Worm (Caenorhabditis elegans) whole organism, L1 larva: ENCODE measurements around the gene lge-1.
A peak's percentile ranks its signal among the peaks of the same experiment; 100 is the strongest.

Experiments
- C34B4.2 ChIP-seq: sonication (generic microtip); optimal IDR thresholded peaks from 2 replicates; lab custom pipeline; 2017; ENCODE audit warnings: mild to moderate bottlenecking, missing genetic modification characterization, missing compliant biosample characterization
- F16B12.6 ChIP-seq: fragments of 150-350 bp; optimal IDR thresholded peaks from 2 replicates; lab custom pipeline; 2014; ENCODE audit warnings: missing biosample characterization, missing genetic modification characterization
- alr-1 ChIP-seq: fragments of 200-800 bp; sonication (Bioruptor generic); optimal IDR thresholded peaks from 2 replicates; lab custom pipeline; 2018; ENCODE audit warnings: borderline replicate concordance, mild to moderate bottlenecking, missing genetic modification characterization, missing compliant biosample characterization
- blmp-1 ChIP-seq: fragments of 150-350 bp; optimal IDR thresholded peaks from 2 replicates; lab custom pipeline; 2014; ENCODE audit warnings: missing biosample characterization, missing genetic modification characterization
- ceh-63 ChIP-seq: fragments of 200-800 bp; sonication (Bioruptor generic); optimal IDR thresholded peaks from 2 replicates; lab custom pipeline; 2018; ENCODE audit warnings: mild to moderate bottlenecking, missing genetic modification characterization, missing compliant biosample characterization
- ceh-82 ChIP-seq, 3 experiments: fragments of 150-350 bp in 1 of 3; sonication (generic microtip) in 2 of 3; optimal IDR thresholded peaks; 2 replicates each; lab custom pipeline; 2014 to 2017; ENCODE audit warnings: missing biosample characterization in 3 of 3, missing genetic modification characterization in 3 of 3
- ceh-90 ChIP-seq: sonication (generic microtip); optimal IDR thresholded peaks from 2 replicates; lab custom pipeline; 2016; ENCODE audit warnings: missing genetic modification characterization, missing compliant biosample characterization
- dpl-1 ChIP-seq, 3 experiments: fragments of 150-350 bp in 2 of 3; sonication (generic microtip) in 1 of 3; optimal IDR thresholded peaks; 2 replicates each; lab custom pipeline; 2014 to 2017; ENCODE audit warnings: missing biosample characterization in 3 of 3, missing genetic modification characterization in 3 of 3, missing genetic modification reagents in 3 of 3
- efl-3 ChIP-seq: fragments of 200-800 bp; sonication (Bioruptor generic); optimal IDR thresholded peaks from 2 replicates; lab custom pipeline; 2018; ENCODE audit warnings: mild to moderate bottlenecking, missing genetic modification characterization, missing compliant biosample characterization
- egl-27 ChIP-seq, 2 experiments: fragments of 150-350 bp in 1 of 2; sonication (generic microtip); optimal IDR thresholded peaks; 3 replicates each; lab custom pipeline; 2017 to 2018; ENCODE audit warnings: missing biosample characterization in 2 of 2, missing genetic modification characterization in 2 of 2, missing genetic modification reagents in 2 of 2
- elt-3 ChIP-seq, 6 experiments: fragments of 150-350 bp in 1 of 6; sonication (generic microtip); optimal IDR thresholded peaks; 2 replicates each; lab custom pipeline; 2017 to 2018; ENCODE audit warnings: missing biosample characterization in 6 of 6, missing genetic modification characterization in 6 of 6, inconsistent platforms in 1 of 6
- fkh-4 ChIP-seq: sonication (generic microtip); optimal IDR thresholded peaks from 2 replicates; lab custom pipeline; 2016; ENCODE audit warnings: missing compliant biosample characterization, missing genetic modification characterization, borderline replicate concordance
- fkh-8 ChIP-seq: sonication (generic microtip); optimal IDR thresholded peaks from 2 replicates; lab custom pipeline; 2016; ENCODE audit warnings: mild to moderate bottlenecking, missing genetic modification characterization, missing compliant biosample characterization
- fos-1 ChIP-seq: fragments of 150-350 bp; optimal IDR thresholded peaks from 2 replicates; lab custom pipeline; 2014; ENCODE audit warnings: missing biosample characterization, missing genetic modification characterization
- hlh-17 ChIP-seq: fragments of 200-800 bp; sonication (Bioruptor generic); optimal IDR thresholded peaks from 2 replicates; lab custom pipeline; 2018; ENCODE audit warnings: missing genetic modification characterization, mild to moderate bottlenecking, missing compliant biosample characterization, moderate library complexity, borderline replicate concordance
- jun-1 ChIP-seq: fragments of 150-350 bp; optimal IDR thresholded peaks from 2 replicates; lab custom pipeline; 2014; ENCODE audit warnings: missing biosample characterization, missing genetic modification reagents, missing genetic modification characterization
- lin-14 ChIP-seq: fragments of 200-800 bp; sonication (Bioruptor generic); optimal IDR thresholded peaks from 2 replicates; lab custom pipeline; 2018; ENCODE audit warnings: mild to moderate bottlenecking, missing genetic modification characterization, moderate library complexity, missing compliant biosample characterization
- lir-3 ChIP-seq: sonication (generic microtip); optimal IDR thresholded peaks from 2 replicates; lab custom pipeline; 2016; ENCODE audit warnings: mild to moderate bottlenecking, missing genetic modification characterization, moderate library complexity, missing compliant biosample characterization; ENCODE audit not compliant: poor library complexity
- lsy-2 ChIP-seq, 2 experiments: fragments of 150-350 bp; optimal IDR thresholded peaks; 2 replicates each; lab custom pipeline; 2014; ENCODE audit warnings: missing biosample characterization in 2 of 2, missing genetic modification characterization in 2 of 2
- mdl-1 ChIP-seq, 2 experiments: fragments of 150-350 bp; optimal IDR thresholded peaks; 2 replicates each; lab custom pipeline; 2014 to 2017; ENCODE audit warnings: missing biosample characterization in 2 of 2, missing genetic modification characterization in 2 of 2, inconsistent platforms in 1 of 2
- mef-2 ChIP-seq: fragments of 150-350 bp; optimal IDR thresholded peaks from 2 replicates; lab custom pipeline; 2014; ENCODE audit warnings: missing biosample characterization, missing genetic modification characterization
- mep-1 ChIP-seq: fragments of 150-350 bp; optimal IDR thresholded peaks from 2 replicates; lab custom pipeline; 2014; ENCODE audit warnings: missing biosample characterization, missing genetic modification characterization
- nhr-12 ChIP-seq: sonication (generic microtip); optimal IDR thresholded peaks from 2 replicates; lab custom pipeline; 2017; ENCODE audit warnings: missing biosample characterization, missing genetic modification characterization
- nhr-19 ChIP-seq: fragments of 200-800 bp; sonication (Bioruptor generic); conservative IDR thresholded peaks from 2 replicates; pipeline ENCODE4 v1.3.6; 2022; ENCODE audit warnings: missing genetic modification characterization, missing compliant biosample characterization
- nhr-47 ChIP-seq: sonication (generic microtip); optimal IDR thresholded peaks from 2 replicates; lab custom pipeline; 2016; ENCODE audit warnings: mild to moderate bottlenecking, missing genetic modification characterization, moderate library complexity, missing compliant biosample characterization
- nhr-76 ChIP-seq: sonication (generic microtip); optimal IDR thresholded peaks from 2 replicates; lab custom pipeline; 2017; ENCODE audit warnings: missing biosample characterization, missing genetic modification characterization
- nhr-77 ChIP-seq: fragments of 150-350 bp; optimal IDR thresholded peaks from 2 replicates; lab custom pipeline; 2014; ENCODE audit warnings: missing biosample characterization, missing genetic modification characterization
- nhr-84 ChIP-seq: sonication (generic microtip); optimal IDR thresholded peaks from 2 replicates; lab custom pipeline; 2017; ENCODE audit warnings: missing biosample characterization, missing genetic modification characterization
- nhr-85 ChIP-seq: sonication (generic microtip); peaks from one replicate; lab custom pipeline; 2016; ENCODE audit warnings: missing genetic modification characterization, inconsistent platforms, missing compliant biosample characterization
- pqm-1 ChIP-seq: sonication (generic microtip); optimal IDR thresholded peaks from 3 replicates; lab custom pipeline; 2017; ENCODE audit warnings: missing biosample characterization, missing genetic modification characterization
- snu-23 ChIP-seq: sonication (generic microtip); optimal IDR thresholded peaks from 2 replicates; lab custom pipeline; 2016; ENCODE audit warnings: missing genetic modification characterization, missing compliant biosample characterization
- sox-4 ChIP-seq: sonication (generic microtip); optimal IDR thresholded peaks from 2 replicates; lab custom pipeline; 2016; ENCODE audit warnings: missing genetic modification characterization, missing compliant biosample characterization
- sptf-1 ChIP-seq: fragments of 150-350 bp; optimal IDR thresholded peaks from 2 replicates; lab custom pipeline; 2014; ENCODE audit warnings: missing biosample characterization, missing genetic modification characterization
- swsn-7 ChIP-seq: sonication (generic microtip); optimal IDR thresholded peaks from 2 replicates; lab custom pipeline; 2016; ENCODE audit warnings: missing genetic modification characterization, missing compliant biosample characterization
- tlp-1 ChIP-seq: fragments of 150-350 bp; optimal IDR thresholded peaks from 2 replicates; lab custom pipeline; 2014; ENCODE audit warnings: missing biosample characterization, missing genetic modification characterization
- unc-130 ChIP-seq: fragments of 150-350 bp; optimal IDR thresholded peaks from 2 replicates; lab custom pipeline; 2017; ENCODE audit warnings: missing biosample characterization, missing genetic modification characterization, inconsistent platforms
- unc-86 ChIP-seq: sonication (generic microtip); optimal IDR thresholded peaks from 2 replicates; lab custom pipeline; 2016; ENCODE audit warnings: missing genetic modification characterization, missing compliant biosample characterization
- zag-1 ChIP-seq: fragments of 150-350 bp; optimal IDR thresholded peaks from 2 replicates; lab custom pipeline; 2014; ENCODE audit warnings: missing biosample characterization, missing genetic modification characterization
- zip-4 ChIP-seq: fragments of 200-800 bp; sonication (Bioruptor generic); optimal IDR thresholded peaks from 2 replicates; lab custom pipeline; 2018; ENCODE audit warnings: mild to moderate bottlenecking, missing genetic modification characterization, moderate library complexity, missing compliant biosample characterization
- ztf-4 ChIP-seq: fragments of 150-350 bp; optimal IDR thresholded peaks from 2 replicates; lab custom pipeline; 2014; ENCODE audit warnings: missing biosample characterization, missing genetic modification characterization

Gene lge-1

DNA sequence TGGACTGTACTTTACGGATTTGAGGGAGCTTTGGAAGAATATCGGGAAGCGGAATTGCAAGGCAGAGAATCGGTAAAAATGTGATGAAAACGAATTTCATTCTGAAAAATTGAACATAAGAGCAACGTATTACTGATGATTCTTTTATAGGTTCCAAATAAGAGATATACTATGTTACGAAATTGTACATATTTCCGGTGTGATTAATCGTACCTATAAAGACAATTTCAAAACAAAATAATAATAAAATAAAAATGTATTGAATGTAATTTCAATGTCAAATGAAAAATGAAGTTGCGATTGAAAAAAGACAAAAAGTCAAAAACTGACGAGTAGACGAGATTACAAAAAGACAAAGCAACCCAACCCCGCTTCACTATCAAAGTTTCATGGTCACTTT is 42.6 kb downstream of the lge-1 start, which contains the start of gene ttr-31:
Gene ttr-31 (minus strand): TSS at position 101 of the 400 bp plus-strand sequence.
- TF ChIP-seq nhr-85 (tag; lab: Kevin White, UChicago), result peak; percentile 66
- TF ChIP-seq elt-3 (tag; optimal IDR thresholded peaks at IDR 0.05; lab: Kevin White, UChicago), result peak in 1 of 6 experiments; percentile 7
- no peak for TF ChIP-seq zag-1 (tag; lab: Kevin White, UChicago)
- peak; percentile 21 for TF ChIP-seq lin-14
- TF ChIP-seq, all 84 proteins: peak for 3

- TF ChIP-seq nhr-77 (tag; lab: Kevin White, UChicago), result no peak
- TF ChIP-seq lir-3 (tag; lab: Kevin White, UChicago), result no peak
- TF ChIP-seq ceh-90 (tag; lab: Kevin White, UChicago), result no peak
- TF ChIP-seq hlh-17 (GFP tag; lab: Kevin White, UChicago), result no peak
Observed at ce11 chrX:11010565-11010964, 44.2 kb downstream of the lge-1 start, which contains the start of gene F58A3.4. Gene F58A3.4, minus strand, starts transcription at chrX:11010665.

DNA sequence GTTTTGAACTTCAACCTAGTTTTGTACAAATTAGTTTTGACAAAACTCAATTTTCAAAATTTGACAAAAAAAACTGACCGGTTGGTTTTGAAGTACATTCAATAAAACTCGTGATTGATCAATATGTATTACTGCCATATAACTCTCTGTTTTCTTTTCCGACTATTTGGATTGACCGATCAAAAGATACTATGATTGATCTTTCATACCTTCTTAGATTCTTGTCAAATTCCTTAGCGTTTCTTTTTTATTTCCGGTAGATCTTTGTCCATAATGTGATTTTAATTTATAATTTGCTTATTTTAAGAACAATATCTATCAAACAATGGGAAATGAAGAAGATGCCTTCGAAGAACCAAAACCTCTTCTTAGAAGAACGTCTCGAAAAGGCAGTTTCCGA is 46.0 kb downstream of the lge-1 start, which contains the start of gene F58A3.3:
Gene F58A3.3 (plus strand): TSS at position 301 of the 400 bp plus-strand sequence.
- TF ChIP-seq mdl-1 (tag; optimal IDR thresholded peaks at IDR 0.05; lab: Kevin White, UChicago) (no peak), blmp-1 (tag; lab: Kevin White, UChicago) (peak; percentile 2), lir-3 (tag; lab: Kevin White, UChicago) (no peak), tlp-1 (tag; lab: Kevin White, UChicago) (no peak), nhr-85 (tag; lab: Kevin White, UChicago) (no peak), lin-14 (peak; percentile 19), dpl-1 (GFP tag; optimal IDR thresholded peaks at IDR 0.05; lab: Kevin White, UChicago) (no peak), unc-86 (tag; lab: Kevin White, UChicago) (no peak), alr-1 (no peak), jun-1 (no peak), nhr-76 (no peak), C34B4.2 (tag; lab: Kevin White, UChicago) (no peak), fkh-4 (tag; lab: Kevin White, UChicago) (no peak), fos-1 (tag; lab: Kevin White, UChicago) (no peak), efl-3 (GFP tag; lab: Kevin White, UChicago) (no peak)
- TF ChIP-seq, all 84 proteins: peak for 2

DNA sequence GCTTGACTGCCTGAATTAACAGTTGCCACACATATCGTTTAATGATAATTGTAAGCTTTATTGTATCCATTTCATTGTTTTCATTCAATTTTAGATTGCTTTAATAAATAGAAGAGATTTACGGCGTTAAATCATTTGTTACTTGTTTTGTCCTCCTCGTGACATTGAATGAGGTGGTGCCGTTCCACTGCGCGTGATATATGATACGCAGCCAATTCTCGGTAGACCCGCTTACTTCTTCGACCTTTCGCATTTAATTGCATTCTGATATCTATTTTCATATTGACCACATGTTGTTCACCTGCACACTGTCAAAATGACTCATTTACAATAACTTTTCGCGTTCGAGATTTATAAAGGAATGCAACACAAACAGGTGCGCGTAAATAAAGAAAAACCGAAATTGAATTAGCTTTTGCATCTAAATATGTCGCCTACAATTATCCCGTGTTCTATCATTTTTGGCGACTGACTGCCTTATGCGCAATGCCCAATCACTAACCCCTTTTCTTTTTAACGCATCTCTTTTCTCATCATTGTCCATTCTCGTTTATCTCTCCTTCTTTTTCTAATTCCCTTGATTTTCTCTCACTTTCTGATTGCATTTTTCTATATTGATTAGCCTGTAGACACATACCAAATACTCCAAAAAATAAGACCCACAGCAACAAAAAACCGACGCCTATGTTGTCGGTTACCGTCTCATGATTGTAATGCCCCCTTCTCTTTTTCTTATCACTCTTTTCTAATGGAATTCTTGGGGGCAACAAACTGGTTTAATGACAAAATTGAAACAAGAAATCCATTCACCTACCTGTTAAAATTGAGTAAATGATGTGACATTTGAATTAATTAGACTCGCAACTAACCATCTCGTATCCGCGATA is 48.3 kb downstream of the lge-1 start:
- peak; percentile 59 for TF ChIP-seq lin-14
- TF ChIP-seq nhr-76, result no peak
- no peak for TF ChIP-seq ceh-63 (GFP tag; lab: Kevin White, UChicago)
- TF ChIP-seq mep-1 (tag; lab: Kevin White, UChicago), result peak; percentile 31
- no peak for TF ChIP-seq ztf-4 (tag; lab: Kevin White, UChicago)
- 0 out of 2 replicates have a peak, but pooled peaks have one; percentile 13 for TF ChIP-seq nhr-19 (GFP tag; lab: Robert Waterston, UW)
- no peak for TF ChIP-seq fkh-8 (tag; lab: Kevin White, UChicago)
- TF ChIP-seq swsn-7 (tag; lab: Kevin White, UChicago), result no peak
- TF ChIP-seq sox-4 (tag; lab: Kevin White, UChicago), result no peak
- no peak for TF ChIP-seq dpl-1 (GFP tag; optimal IDR thresholded peaks at IDR 0.05; lab: Kevin White, UChicago)
- peak; percentile 80 for TF ChIP-seq blmp-1 (tag; lab: Kevin White, UChicago)
- peak; percentile 91 for TF ChIP-seq nhr-85 (tag; lab: Kevin White, UChicago)
- no peak for TF ChIP-seq efl-3 (GFP tag; lab: Kevin White, UChicago)
- no peak for TF ChIP-seq sptf-1 (tag; lab: Kevin White, UChicago)
- TF ChIP-seq nhr-84 (tag; lab: Kevin White, UChicago), result no peak
- no peak for TF ChIP-seq nhr-12 (tag; lab: Kevin White, UChicago)
- no peak for TF ChIP-seq fkh-4 (tag; lab: Kevin White, UChicago)
- no peak for TF ChIP-seq alr-1
- TF ChIP-seq lsy-2 (tag; optimal IDR thresholded peaks at IDR 0.05; lab: Kevin White, UChicago), result peak in 1 of 2 experiments; percentile 51
- no peak for TF ChIP-seq fos-1 (tag; lab: Kevin White, UChicago)
- TF ChIP-seq hlh-17 (GFP tag; lab: Kevin White, UChicago), result no peak
- no peak for TF ChIP-seq pqm-1 (tag; lab: Kevin White, UChicago)
- TF ChIP-seq F16B12.6 (tag; lab: Kevin White, UChicago), result no peak
- no peak for TF ChIP-seq nhr-47 (tag; lab: Kevin White, UChicago)
- no peak for TF ChIP-seq egl-27 (tag; optimal IDR thresholded peaks at IDR 0.05; lab: Kevin White, UChicago)
- no peak for TF ChIP-seq mef-2
- no peak for TF ChIP-seq zip-4 (GFP tag; lab: Kevin White, UChicago)
- TF ChIP-seq ceh-82 (tag; optimal IDR thresholded peaks at IDR 0.05; lab: Kevin White, UChicago), result peak in 1 of 3 experiments; percentile 4
- TF ChIP-seq elt-3 (tag; optimal IDR thresholded peaks at IDR 0.05; lab: Kevin White, UChicago), result peak in 4 of 6 experiments; percentile 45 to 84 (median 74)
- TF ChIP-seq unc-130 (tag; lab: Kevin White, UChicago), result no peak
- peak; percentile 55 for TF ChIP-seq snu-23 (GFP tag; lab: Kevin White, UChicago)
- TF ChIP-seq tlp-1 (tag; lab: Kevin White, UChicago), result no peak
- TF ChIP-seq jun-1, result no peak
